Worm (Caenorhabditis elegans) whole organism, mixed stage, embryonic: ENCODE results near the gene pxl-1.

Source experiments
- ces-1 ChIP-seq: fragments of 150-350 bp; optimal IDR thresholded peaks from 2 replicates; lab custom pipeline; 2014; ENCODE audit warnings: missing biosample characterization, missing genetic modification reagents, missing genetic modification characterization
- lin-13 ChIP-seq: fragments of 150-350 bp; optimal IDR thresholded peaks from 2 replicates; lab custom pipeline; 2014; ENCODE audit warnings: missing biosample characterization, missing genetic modification characterization
- lsy-2 ChIP-seq: fragments of 150-350 bp; optimal IDR thresholded peaks from 2 replicates; lab custom pipeline; 2014; ENCODE audit warnings: missing biosample characterization, missing genetic modification characterization
- nhr-76 ChIP-seq: sonication (generic microtip); optimal IDR thresholded peaks from 2 replicates; lab custom pipeline; 2017; ENCODE audit warnings: missing biosample characterization, missing genetic modification characterization
- unc-39 ChIP-seq: fragments of 150-350 bp; optimal IDR thresholded peaks from 2 replicates; lab custom pipeline; 2014; ENCODE audit warnings: missing biosample characterization, missing genetic modification characterization

DNA sequence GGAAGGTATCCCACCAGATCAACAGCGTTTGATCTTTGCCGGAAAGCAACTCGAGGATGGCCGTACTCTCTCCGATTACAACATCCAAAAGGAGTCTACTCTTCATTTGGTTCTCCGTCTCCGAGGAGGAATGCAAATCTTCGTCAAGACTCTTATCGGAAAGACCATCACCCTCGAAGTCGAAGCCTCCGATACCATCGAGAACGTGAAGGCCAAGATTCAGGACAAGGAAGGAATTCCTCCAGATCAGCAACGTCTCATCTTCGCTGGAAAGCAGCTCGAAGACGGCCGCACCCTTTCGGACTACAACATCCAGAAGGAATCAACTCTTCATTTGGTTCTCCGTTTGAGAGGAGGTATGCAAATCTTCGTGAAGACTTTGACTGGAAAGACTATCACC lies 46.3 kb upstream of the pxl-1 start:
- TF ChIP-seq lsy-2 (tag; lab: Kevin White, UChicago) (no peak), nhr-76 (tag; lab: Kevin White, UChicago) (no peak), unc-39 (tag; lab: Kevin White, UChicago) (no peak), lin-13 (no peak), ces-1 (no peak)
